Worm (Caenorhabditis elegans): Measurements from ENCODE around the gene clc-20.

ce11 chrIII:832855-833504, 39.4 kb upstream of the clc-20 start, which contains the start of gene zip-2:
- TF ChIP-seq snpc-4 (tag; optimal IDR thresholded peaks at IDR 0.05) = no peak
- TF ChIP-seq nfya-1 (tag; optimal IDR thresholded peaks at IDR 0.05; ENCODE audit: insufficient read depth) = no peak
- peak; percentile 24 for TF ChIP-seq jun-1 (tag; optimal IDR thresholded peaks at IDR 0.05)
- TF ChIP-seq ztf-11 (tag; optimal IDR thresholded peaks at IDR 0.05) = no peak
- no peak for TF ChIP-seq fkh-10 (GFP tag; optimal IDR thresholded peaks at IDR 0.05)
- TF ChIP-seq daf-12 (tag; optimal IDR thresholded peaks at IDR 0.05) = no peak
- TF ChIP-seq ama-1 (optimal IDR thresholded peaks at IDR 0.05) = no peak
- TF ChIP-seq ztf-4 (tag; optimal IDR thresholded peaks at IDR 0.05) = no peak
- no peak for TF ChIP-seq zag-1 (tag; optimal IDR thresholded peaks at IDR 0.05)
- no peak for TF ChIP-seq nhr-67 (tag; optimal IDR thresholded peaks at IDR 0.05)
- TF ChIP-seq mdl-1 (tag; optimal IDR thresholded peaks at IDR 0.05) = no peak
- peak; percentile 14 for TF ChIP-seq fos-1 (tag; optimal IDR thresholded peaks at IDR 0.05)
